Worm (Caenorhabditis elegans) whole organism, L2 larva: ENCODE measurements around the gene fbxb-115.

Experiments
- aly-2 ChIP-seq: fragments of 150-350 bp; optimal IDR thresholded peaks from 2 replicates; lab custom pipeline; 2014; ENCODE audit warnings: missing biosample characterization, missing genetic modification characterization
- egl-27 ChIP-seq: sonication (generic microtip); optimal IDR thresholded peaks from 3 replicates; lab custom pipeline; 2017; ENCODE audit warnings: missing biosample characterization, missing genetic modification reagents, missing genetic modification characterization
- fos-1 ChIP-seq: fragments of 150-350 bp; optimal IDR thresholded peaks from 2 replicates; lab custom pipeline; 2014; ENCODE audit warnings: missing biosample characterization, missing genetic modification characterization
- lin-13 ChIP-seq: fragments of 150-350 bp; optimal IDR thresholded peaks from 2 replicates; lab custom pipeline; 2014; ENCODE audit warnings: missing biosample characterization, missing genetic modification reagents, missing genetic modification characterization
- mab-5 ChIP-seq: fragments of 150-350 bp; optimal IDR thresholded peaks from 2 replicates; lab custom pipeline; 2014; ENCODE audit warnings: missing biosample characterization, missing genetic modification characterization
- unc-55 ChIP-seq: fragments of 150-350 bp; sonication (generic microtip); optimal IDR thresholded peaks from 3 replicates; lab custom pipeline; 2014; ENCODE audit warnings: missing biosample characterization, missing genetic modification reagents, missing genetic modification characterization
- unc-62 ChIP-seq: fragments of 150-350 bp; optimal IDR thresholded peaks from 2 replicates; lab custom pipeline; 2014; ENCODE audit warnings: missing biosample characterization, missing genetic modification reagents, missing genetic modification characterization

DNA sequence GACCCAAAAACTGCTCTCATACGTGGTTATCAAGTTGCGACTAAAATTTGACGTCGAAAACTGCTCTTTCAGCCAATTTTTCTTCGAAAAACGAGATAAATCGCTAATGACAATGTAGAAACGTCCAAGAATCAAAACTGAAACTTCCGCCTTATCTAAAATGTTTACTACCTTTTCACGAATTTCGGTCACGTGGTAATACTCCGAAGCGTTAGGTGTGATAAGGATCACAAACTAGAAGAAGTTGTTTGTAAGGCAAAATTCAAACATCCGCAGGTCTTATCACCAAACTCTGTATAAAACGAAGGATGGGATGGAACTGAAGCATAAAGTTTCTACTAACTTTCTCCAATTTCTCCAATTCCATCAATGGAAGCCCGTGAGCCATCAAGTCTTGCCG is 9.6 kb downstream of the fbxb-115 start, which contains the start of gene sqst-3:
- TF ChIP-seq unc-62 (GFP tag; lab: Kevin White, UChicago), result no peak
- TF ChIP-seq unc-55 (GFP tag; lab: Kevin White, UChicago), result no peak
- TF ChIP-seq aly-2 (tag; lab: Kevin White, UChicago), result no peak
- no peak for TF ChIP-seq lin-13 (GFP tag; lab: Kevin White, UChicago)
- TF ChIP-seq fos-1 (tag; lab: Kevin White, UChicago), result no peak
- TF ChIP-seq mab-5 (tag; lab: Kevin White, UChicago), result no peak
- no peak for TF ChIP-seq egl-27 (tag; lab: Kevin White, UChicago)
